Fruit fly (Drosophila melanogaster) whole organism, embryonic: ENCODE data around the gene CG12194.

Experiments
- CG13624 ChIP-seq: fragments of 200-800 bp; sonication (Bioruptor generic); optimal IDR thresholded peaks from 2 replicates; lab custom pipeline; 2016; ENCODE audit warnings: missing biosample characterization, missing genetic modification characterization
- CG14710 ChIP-seq: fragments of 200-800 bp; sonication (Bioruptor generic); optimal IDR thresholded peaks from 3 replicates; lab custom pipeline; 2019; ENCODE audit warnings: missing biosample characterization, mild to moderate bottlenecking, missing genetic modification characterization, moderate library complexity
- CG17802 ChIP-seq: fragments of 200-800 bp; sonication (Bioruptor generic); optimal IDR thresholded peaks from 2 replicates; lab custom pipeline; 2018; ENCODE audit warnings: missing biosample characterization, mild to moderate bottlenecking, missing genetic modification characterization, moderate library complexity
- GATAe ChIP-seq: fragments of 200-800 bp; sonication (Bioruptor generic); conservative IDR thresholded peaks from 2 replicates; pipeline ENCODE4 v1.3.6; 2022; ENCODE audit warnings: missing biosample characterization, missing genetic modification characterization
- HHEX ChIP-seq: fragments of 200-800 bp; sonication (Bioruptor generic); optimal IDR thresholded peaks from 3 replicates; lab custom pipeline; 2017; ENCODE audit warnings: missing biosample characterization, mild to moderate bottlenecking, missing genetic modification characterization, missing genetic modification reagents
- amos ChIP-seq: fragments of 200-800 bp; sonication (Bioruptor generic); IDR thresholded peaks from 2 replicates; pipeline ENCODE4 v1.3.6; 2022; ENCODE audit warnings: missing biosample characterization, missing genetic modification characterization; ENCODE audit not compliant: partially characterized antibody
- ash1 ChIP-seq: fragments of 200-800 bp; sonication (Bioruptor generic); optimal IDR thresholded peaks from 2 replicates; lab custom pipeline; 2018; ENCODE audit warnings: missing biosample characterization, mild to moderate bottlenecking, missing genetic modification characterization
- caup ChIP-seq: fragments of 200-800 bp; sonication (Bioruptor generic); optimal IDR thresholded peaks from 3 replicates; lab custom pipeline; 2017; ENCODE audit warnings: missing biosample characterization, mild to moderate bottlenecking, missing genetic modification characterization, moderate library complexity; ENCODE audit not compliant: severe bottlenecking
- crol ChIP-seq: fragments of 200-800 bp; sonication (Bioruptor generic); IDR thresholded peaks from 2 replicates; pipeline ENCODE4 v1.3.6; 2022; ENCODE audit warnings: missing biosample characterization, missing genetic modification characterization

- TF ChIP-seq ash1 (GFP tag; lab: Kevin White, UChicago): no peak
- no peak for TF ChIP-seq CG14710 (tag; lab: Kevin White, UChicago)
- TF ChIP-seq CG17802 (tag; lab: Kevin White, UChicago): no peak
- TF ChIP-seq caup (GFP tag; lab: Kevin White, UChicago): no peak
- no peak for TF ChIP-seq GATAe (GFP tag; lab: Robert Waterston, UW)
- no peak for TF ChIP-seq HHEX
- no peak for TF ChIP-seq amos (GFP tag; lab: Robert Waterston, UW)
- no peak for TF ChIP-seq CG13624
- no peak for TF ChIP-seq crol
These were observed 18.2 kb upstream of the CG12194 start for dm6 chr2L:4819995-4820394.
